Fruit fly (Drosophila melanogaster): ENCODE results near the gene His2Av.

His2Av gene

DNA sequence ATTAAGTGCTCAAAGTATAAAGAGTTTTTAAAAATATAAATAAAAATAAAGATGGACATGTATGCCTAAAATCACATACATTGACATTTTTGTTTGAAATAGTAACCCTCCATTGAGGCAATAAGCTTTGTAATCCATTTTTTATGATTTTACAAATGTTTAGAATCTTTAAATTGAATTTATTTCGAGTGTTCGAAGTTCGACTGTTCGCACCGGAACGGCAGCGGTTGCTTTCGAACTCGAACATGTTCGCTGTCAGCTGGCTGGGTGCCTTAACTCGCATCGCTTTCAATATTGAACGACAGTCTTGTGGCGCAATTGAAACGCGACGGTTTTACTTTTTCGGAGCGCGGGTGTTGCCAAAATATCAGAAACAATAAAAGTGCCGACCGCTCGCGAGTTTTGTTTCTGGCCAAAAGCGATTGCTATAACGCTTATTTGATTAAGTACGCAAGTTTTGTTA lies 48.8 kb downstream of the His2Av start, which contains the start of gene CG46339 (continued):
- TF ChIP-seq wdn (GFP tag; IDR thresholded peaks at IDR 0.05) = no peak
- TF ChIP-seq CG11723 (GFP tag; optimal IDR thresholded peaks at IDR 0.05) = peak; percentile 49
- TF ChIP-seq nau (GFP tag; optimal IDR thresholded peaks at IDR 0.05) = peak; percentile 66
- no peak for TF ChIP-seq fu2 (GFP tag; optimal IDR thresholded peaks at IDR 0.05)
- TF ChIP-seq CG18262 (tag; optimal IDR thresholded peaks at IDR 0.05) = peak; percentile 61
- peak; percentile 91; the same call in 2 of the 4 replicates for TF ChIP-seq chinmo (GFP tag; IDR thresholded peaks at IDR 0.05; ENCODE audit: partially characterized antibody)
- TF ChIP-seq slp2 (GFP tag; optimal IDR thresholded peaks at IDR 0.05) = no peak
- no peak for TF ChIP-seq CG1529 (GFP tag; optimal IDR thresholded peaks at IDR 0.05)
- TF ChIP-seq hkb (optimal IDR thresholded peaks at IDR 0.05) = no peak
- peak; percentile 57 for TF ChIP-seq hkb (GFP tag; IDR thresholded peaks at IDR 0.05)
- no peak for TF ChIP-seq BEAF-32 (GFP tag; optimal IDR thresholded peaks at IDR 0.05)
- TF ChIP-seq gsb (GFP tag; IDR thresholded peaks at IDR 0.05) = peak; percentile 48; the same call in 1 of the 2 replicates
- TF ChIP-seq ab (GFP tag; optimal IDR thresholded peaks at IDR 0.05) = no peak
- no peak for TF ChIP-seq hth (optimal IDR thresholded peaks at IDR 0.05)
- TF ChIP-seq CG15601 (tag; optimal IDR thresholded peaks at IDR 0.05) = peak; percentile 100
- TF ChIP-seq CG14965 (GFP tag; optimal IDR thresholded peaks at IDR 0.05; ENCODE audit: borderline replicate concordance) = no peak
- no peak for TF ChIP-seq Trl (optimal IDR thresholded peaks at IDR 0.05)
- TF ChIP-seq Trl (GFP tag; optimal IDR thresholded peaks at IDR 0.05) = peak; percentile 36
- peak; percentile 11 for TF ChIP-seq CG33213 (GFP tag; optimal IDR thresholded peaks at IDR 0.05)
- peak; percentile 68 for TF ChIP-seq CG17568 (GFP tag; optimal IDR thresholded peaks at IDR 0.05)
- peak; percentile 26 for TF ChIP-seq CG1233 (GFP tag; optimal IDR thresholded peaks at IDR 0.05)
- peak; percentile 52 for TF ChIP-seq pfk (GFP tag; optimal IDR thresholded peaks at IDR 0.05)
- TF ChIP-seq Lim3 (GFP tag; IDR thresholded peaks at IDR 0.05) = no peak
- peak; percentile 59 for TF ChIP-seq PHDP (tag; optimal IDR thresholded peaks at IDR 0.05)
- peak; percentile 79 for TF ChIP-seq CG15514 (GFP tag; optimal IDR thresholded peaks at IDR 0.05)
- TF ChIP-seq CG11560 (tag; IDR thresholded peaks at IDR 0.05) = no peak
- peak; percentile 69 for TF ChIP-seq Vsx1 (GFP tag; optimal IDR thresholded peaks at IDR 0.05)
- TF ChIP-seq CG6791 (GFP tag; IDR thresholded peaks at IDR 0.05; ENCODE audit: partially characterized antibody) = no peak
- peak; percentile 55; the same call in 1 of the 2 replicates for TF ChIP-seq NFAT (GFP tag; IDR thresholded peaks at IDR 0.05)
- peak; percentile 56 for TF ChIP-seq CG8924 (tag; optimal IDR thresholded peaks at IDR 0.05)
- TF ChIP-seq nerfin-2 (GFP tag; IDR thresholded peaks at IDR 0.05; ENCODE audit: partially characterized antibody) = no peak
- no peak for TF ChIP-seq Aef1 (GFP tag; IDR thresholded peaks at IDR 0.05)
- TF ChIP-seq otp (GFP tag; IDR thresholded peaks at IDR 0.05) = peak; percentile 21; the same call in 1 of the 3 replicates
- no peak for TF ChIP-seq Lpt (GFP tag; optimal IDR thresholded peaks at IDR 0.05)
- TF ChIP-seq Gsc (GFP tag; IDR thresholded peaks at IDR 0.05) = no peak
- TF ChIP-seq CG34376 (GFP tag; optimal IDR thresholded peaks at IDR 0.05) = peak; percentile 91
- TF ChIP-seq CG2199 (GFP tag; IDR thresholded peaks at IDR 0.05) = 0 out of 3 replicates have a peak, but pooled peaks have one; percentile 41
- peak; percentile 62 for TF ChIP-seq CG31365 (tag; optimal IDR thresholded peaks at IDR 0.05)
- no peak for TF ChIP-seq corto (GFP tag; optimal IDR thresholded peaks at IDR 0.05)
- no peak for TF ChIP-seq sc (optimal IDR thresholded peaks at IDR 0.05)
- TF ChIP-seq sc (GFP tag; optimal IDR thresholded peaks at IDR 0.05) = no peak
- TF ChIP-seq ranshi (GFP tag; IDR thresholded peaks at IDR 0.05) = 0 out of 2 replicates have a peak, but pooled peaks have one; percentile 15
- no peak for TF ChIP-seq Mes4 (GFP tag; optimal IDR thresholded peaks at IDR 0.05)
- TF ChIP-seq CG17612 (GFP tag; IDR thresholded peaks at IDR 0.05) = no peak
- peak; percentile 18 for TF ChIP-seq CG7839 (tag; optimal IDR thresholded peaks at IDR 0.05)
- TF ChIP-seq CG34224 (GFP tag; IDR thresholded peaks at IDR 0.05; ENCODE audit: partially characterized antibody) = peak; percentile 25
- TF ChIP-seq CG8281 (tag; optimal IDR thresholded peaks at IDR 0.05) = no peak
- TF ChIP-seq CG3163 (GFP tag; optimal IDR thresholded peaks at IDR 0.05) = no peak
- TF ChIP-seq B-H1 (GFP tag; IDR thresholded peaks at IDR 0.05) = no peak
- no peak for TF ChIP-seq CG13424 (tag; optimal IDR thresholded peaks at IDR 0.05)
- peak; percentile 9 for TF ChIP-seq kah (GFP tag; optimal IDR thresholded peaks at IDR 0.05)
- TF ChIP-seq H2.0 (GFP tag; IDR thresholded peaks at IDR 0.05) = no peak
